Fruit fly (Drosophila melanogaster): ENCODE results near the gene Keap1.

The Keap1 gene

dm6 chr3R:17085029-17085807 is 5.5 kb upstream of the Keap1 start, which contains the start of gene GckIII:
Gene GckIII, plus strand, starts transcription at chr3R:17085513.
- no peak for TF ChIP-seq CG6689 (GFP tag; IDR thresholded peaks at IDR 0.05)
- no peak for TF ChIP-seq Dfd (GFP tag; optimal IDR thresholded peaks at IDR 0.05)
- TF ChIP-seq gro (GFP tag; optimal IDR thresholded peaks at IDR 0.05), result no peak
- TF ChIP-seq ci (GFP tag; IDR thresholded peaks at IDR 0.05), result no peak
- TF ChIP-seq B-H2 (GFP tag; optimal IDR thresholded peaks at IDR 0.05), result no peak
- TF ChIP-seq CG11723 (GFP tag; optimal IDR thresholded peaks at IDR 0.05), result no peak
- TF ChIP-seq CG8944 (GFP tag; optimal IDR thresholded peaks at IDR 0.05), result no peak
- TF ChIP-seq D (optimal IDR thresholded peaks at IDR 0.05), result no peak
- TF ChIP-seq D (GFP tag; optimal IDR thresholded peaks at IDR 0.05), result no peak
- TF ChIP-seq CG4360 (GFP tag; IDR thresholded peaks at IDR 0.05), result no peak
- no peak for TF ChIP-seq Ravus (GFP tag; IDR thresholded peaks at IDR 0.05)
- TF ChIP-seq Dref (GFP tag; IDR thresholded peaks at IDR 0.05), result peak; percentile 79
- TF ChIP-seq CG31365 (tag; optimal IDR thresholded peaks at IDR 0.05), result no peak
- no peak for TF ChIP-seq vvl (GFP tag; IDR thresholded peaks at IDR 0.05)
- TF ChIP-seq amos (GFP tag; IDR thresholded peaks at IDR 0.05; ENCODE audit: partially characterized antibody), result peak; percentile 79
- TF ChIP-seq CG10147 (GFP tag; optimal IDR thresholded peaks at IDR 0.05), result no peak
- no peak for TF ChIP-seq C15 (GFP tag; IDR thresholded peaks at IDR 0.05)
- no peak for TF ChIP-seq CG11504 (tag; optimal IDR thresholded peaks at IDR 0.05)
- no peak for TF ChIP-seq usp (GFP tag; optimal IDR thresholded peaks at IDR 0.05)
- no peak for TF ChIP-seq Dbx (GFP tag; IDR thresholded peaks at IDR 0.05)
- no peak for TF ChIP-seq Jarid2 (GFP tag; optimal IDR thresholded peaks at IDR 0.05)
- TF ChIP-seq run (tag; optimal IDR thresholded peaks at IDR 0.05), result no peak
- TF ChIP-seq gce (GFP tag; IDR thresholded peaks at IDR 0.05), result no peak
- no peak for TF ChIP-seq dysf (GFP tag; IDR thresholded peaks at IDR 0.05)
- TF ChIP-seq pb (GFP tag; optimal IDR thresholded peaks at IDR 0.05), result no peak
- TF ChIP-seq Fer3 (tag; optimal IDR thresholded peaks at IDR 0.05), result no peak
- TF ChIP-seq CG18619 (GFP tag; optimal IDR thresholded peaks at IDR 0.05), result no peak
- TF ChIP-seq PHDP (tag; optimal IDR thresholded peaks at IDR 0.05), result no peak
- TF ChIP-seq Doc2 (GFP tag; IDR thresholded peaks at IDR 0.05), result no peak
- no peak for TF ChIP-seq E2f1 (GFP tag; IDR thresholded peaks at IDR 0.05)
- no peak for TF ChIP-seq Six4 (GFP tag; optimal IDR thresholded peaks at IDR 0.05)
- no peak for TF ChIP-seq Fer1 (GFP tag; optimal IDR thresholded peaks at IDR 0.05)
- no peak for TF ChIP-seq CG11695 (GFP tag; IDR thresholded peaks at IDR 0.05)
- TF ChIP-seq CG3838 (GFP tag; optimal IDR thresholded peaks at IDR 0.05), result no peak
- no peak for TF ChIP-seq Ets65A (GFP tag)
- TF ChIP-seq CG4404 (GFP tag; IDR thresholded peaks at IDR 0.05), result no peak
- no peak for TF ChIP-seq CG5180 (GFP tag; optimal IDR thresholded peaks at IDR 0.05)
- TF ChIP-seq schlank (tag; optimal IDR thresholded peaks at IDR 0.05), result no peak
- TF ChIP-seq CG10543 (GFP tag; optimal IDR thresholded peaks at IDR 0.05), result no peak
- no peak for TF ChIP-seq CG6813 (GFP tag; optimal IDR thresholded peaks at IDR 0.05)
- TF ChIP-seq dmrt11E (tag; optimal IDR thresholded peaks at IDR 0.05), result no peak
- no peak for TF ChIP-seq CG7928 (GFP tag; optimal IDR thresholded peaks at IDR 0.05)
- TF ChIP-seq CG18011 (GFP tag; optimal IDR thresholded peaks at IDR 0.05), result no peak
- TF ChIP-seq zf30C (GFP tag; optimal IDR thresholded peaks at IDR 0.05), result no peak
- TF ChIP-seq ase (GFP tag; IDR thresholded peaks at IDR 0.05), result no peak
- no peak for TF ChIP-seq CG15269 (tag; optimal IDR thresholded peaks at IDR 0.05)
- no peak for TF ChIP-seq cas (GFP tag; IDR thresholded peaks at IDR 0.05)
- no peak for TF ChIP-seq NFAT (GFP tag; IDR thresholded peaks at IDR 0.05)
- no peak for TF ChIP-seq gsb-n (tag; optimal IDR thresholded peaks at IDR 0.05)
- no peak for TF ChIP-seq CG12769 (tag; optimal IDR thresholded peaks at IDR 0.05)
- TF ChIP-seq CG32767 (GFP tag; IDR thresholded peaks at IDR 0.05), result no peak
- no peak for TF ChIP-seq toy (GFP tag; IDR thresholded peaks at IDR 0.05)

Data from whole organism, embryonic.